Fruit fly (Drosophila melanogaster): ENCODE measurements around the gene tal-AA.

The tal-AA gene

DNA sequence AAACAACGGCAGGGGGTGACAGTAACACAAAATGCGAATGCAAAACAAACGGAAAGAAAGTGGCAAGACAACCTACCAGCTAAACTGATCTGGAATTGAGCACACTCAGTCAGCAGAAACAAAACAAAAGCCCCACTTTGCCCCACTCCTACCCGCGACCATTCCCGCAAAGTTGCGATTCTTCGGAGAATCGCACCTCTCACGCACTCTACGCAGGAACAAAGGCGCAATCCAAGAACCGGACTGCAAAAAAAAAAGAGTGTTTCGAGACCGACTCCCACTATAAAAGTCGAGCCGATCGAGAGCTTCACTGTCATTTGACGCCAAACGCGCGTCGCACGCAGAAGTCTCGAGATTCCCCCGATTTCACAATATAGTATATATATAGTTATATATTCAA, 45.7 kb upstream of the tal-AA start, which contains the start of gene Cht5 (continued):
- no peak for TF ChIP-seq CG31365 (tag; optimal IDR thresholded peaks at IDR 0.05)
- TF ChIP-seq Scr (GFP tag; IDR thresholded peaks at IDR 0.05; ENCODE audit: partially characterized antibody): no peak
- TF ChIP-seq Chrac-16 (GFP tag; optimal IDR thresholded peaks at IDR 0.05): no peak
- TF ChIP-seq CG11247 (GFP tag; IDR thresholded peaks at IDR 0.05): no peak

DNA sequence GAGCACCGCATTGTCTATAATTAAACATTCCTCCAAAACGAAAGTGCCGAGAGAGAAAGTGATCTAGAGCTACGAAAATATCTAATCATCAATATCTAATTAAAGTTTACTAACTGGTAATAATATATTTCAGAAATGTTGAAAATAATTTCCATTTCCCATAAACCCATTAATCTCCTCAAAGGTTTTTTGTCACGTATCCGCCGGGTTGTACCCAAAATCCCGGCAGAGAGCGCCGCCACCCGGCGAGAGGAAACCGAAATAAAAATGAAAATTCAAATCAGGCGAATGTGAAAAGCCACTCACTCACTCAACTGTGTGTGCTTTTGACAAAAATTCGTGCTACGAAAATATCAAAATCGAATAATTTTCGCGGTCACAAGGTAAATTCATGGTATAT, 41.7 kb upstream of the tal-AA start, which contains the start of gene CG9297:
TSS of gene CG9297 (plus strand) at position 301 of the 400 bp plus-strand sequence.
- TF ChIP-seq ci (GFP tag; IDR thresholded peaks at IDR 0.05) (no peak), CG7963 (GFP tag; IDR thresholded peaks at IDR 0.05; ENCODE audit: partially characterized antibody) (no peak), fd3F (GFP tag; optimal IDR thresholded peaks at IDR 0.05) (no peak), CG18764 (GFP tag; optimal IDR thresholded peaks at IDR 0.05) (no peak), Lhr (GFP tag; optimal IDR thresholded peaks at IDR 0.05) (no peak), pros (GFP tag; optimal IDR thresholded peaks at IDR 0.05) (no peak), CG13624 (GFP tag; optimal IDR thresholded peaks at IDR 0.05) (no peak), kni (GFP tag; optimal IDR thresholded peaks at IDR 0.05) (no peak)

DNA sequence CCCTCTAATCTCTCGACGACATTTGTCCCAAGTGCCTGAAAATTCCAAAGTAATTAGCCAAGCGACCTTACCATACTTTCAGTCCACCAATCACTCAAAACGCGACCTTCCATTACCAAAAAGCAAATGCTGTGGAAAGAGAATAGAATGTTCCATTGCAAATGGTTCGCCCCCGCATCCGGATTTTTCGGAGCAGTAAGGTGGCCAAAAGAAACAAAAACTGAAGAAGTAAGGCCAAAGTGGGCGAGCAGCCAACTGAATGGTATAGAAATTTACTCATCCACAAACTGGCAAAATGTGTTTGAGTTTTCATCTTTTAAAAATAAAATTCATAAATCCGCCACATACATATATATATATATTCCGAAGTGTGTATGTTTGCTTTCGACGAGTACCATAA, 39.6 kb upstream of the tal-AA start:
- TF ChIP-seq sr (GFP tag; IDR thresholded peaks at IDR 0.05) (peak; percentile 90), ranshi (GFP tag; IDR thresholded peaks at IDR 0.05) (no peak), z (GFP tag; IDR thresholded peaks at IDR 0.05) (0 out of 3 replicates have a peak, but pooled peaks have one; percentile 47), sd (tag; optimal IDR thresholded peaks at IDR 0.05) (peak; percentile 59), Ets65A (GFP tag) (peak; percentile 31)

DNA sequence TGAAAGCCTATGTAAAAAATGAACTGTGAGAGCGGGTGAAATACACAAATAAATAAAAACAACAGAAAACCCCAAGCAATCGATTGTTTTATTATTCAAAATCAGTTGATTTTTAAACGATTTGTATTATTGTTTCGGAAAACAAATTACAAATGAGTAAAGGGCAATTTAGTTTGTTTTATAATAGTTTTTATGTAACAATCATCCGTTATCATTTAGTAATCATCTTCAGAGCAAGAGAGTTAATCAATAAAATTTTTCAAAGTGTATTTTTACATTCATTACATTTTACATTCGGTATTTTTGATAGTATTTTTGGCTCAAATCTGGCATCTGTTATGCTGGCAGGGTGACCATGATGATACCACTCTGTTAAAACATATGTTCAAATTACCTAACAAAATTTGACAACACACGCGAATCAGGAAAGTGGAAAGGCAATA, 33.6 kb upstream of the tal-AA start, which contains the start of the genes CG42375 and CG9288:
TSS of gene CG42375 (plus strand) at position 384 of the 443 bp plus-strand sequence.
TSS of gene CG9288 (plus strand) at position 384 of the 443 bp plus-strand sequence.
- TF ChIP-seq dpn (GFP tag; optimal IDR thresholded peaks at IDR 0.05): peak; percentile 7 to 17
- TF ChIP-seq Bteb2 (GFP tag; optimal IDR thresholded peaks at IDR 0.05): peak; percentile 26
- peak; percentile 33 for TF ChIP-seq nmo (GFP tag; optimal IDR thresholded peaks at IDR 0.05)
- TF ChIP-seq Sox102F (GFP tag; optimal IDR thresholded peaks at IDR 0.05): peak; percentile 19
- peak; percentile 61 for TF ChIP-seq gcm (GFP tag; optimal IDR thresholded peaks at IDR 0.05)
- no peak for TF ChIP-seq CHES-1-like (GFP tag; optimal IDR thresholded peaks at IDR 0.05)
- TF ChIP-seq NK7.1 (GFP tag; optimal IDR thresholded peaks at IDR 0.05): peak; percentile 59
- peak; percentile 43 for TF ChIP-seq CG12391 (tag; optimal IDR thresholded peaks at IDR 0.05)
- TF ChIP-seq CG8359 (GFP tag; optimal IDR thresholded peaks at IDR 0.05; ENCODE audit: borderline replicate concordance): peak; percentile 58
- TF ChIP-seq CG18262 (tag; optimal IDR thresholded peaks at IDR 0.05): peak; percentile 83
- 0 out of 2 replicates have a peak, but pooled peaks have one; percentile 3 for TF ChIP-seq H2.0 (GFP tag; IDR thresholded peaks at IDR 0.05)
- no peak for TF ChIP-seq knrl (GFP tag; IDR thresholded peaks at IDR 0.05; ENCODE audit: partially characterized antibody)
- TF ChIP-seq dm (GFP tag; optimal IDR thresholded peaks at IDR 0.05): peak; percentile 4
- peak; percentile 75 for TF ChIP-seq D19A (tag; optimal IDR thresholded peaks at IDR 0.05)
- TF ChIP-seq D (optimal IDR thresholded peaks at IDR 0.05): no peak
- peak; percentile 43 for TF ChIP-seq D (GFP tag; optimal IDR thresholded peaks at IDR 0.05)
- no peak for TF ChIP-seq ssp (GFP tag; IDR thresholded peaks at IDR 0.05)
- 0 out of 3 replicates have a peak, but pooled peaks have one; percentile 33 for TF ChIP-seq jigr1 (GFP tag; IDR thresholded peaks at IDR 0.05)
- peak; percentile 77 for TF ChIP-seq Sox100B (GFP tag; optimal IDR thresholded peaks at IDR 0.05)
- TF ChIP-seq Dbx (GFP tag; IDR thresholded peaks at IDR 0.05): peak; percentile 61; the same call in 1 of the 3 replicates
- TF ChIP-seq Xrp1 (GFP tag; IDR thresholded peaks at IDR 0.05): peak; percentile 82
- peak; percentile 62 for TF ChIP-seq Max (GFP tag; optimal IDR thresholded peaks at IDR 0.05)
- peak; percentile 80 for TF ChIP-seq CG2712 (tag; optimal IDR thresholded peaks at IDR 0.05)
- TF ChIP-seq Pdp1 (GFP tag; optimal IDR thresholded peaks at IDR 0.05): peak; percentile 47 to 97
- peak in 1 of 2 experiments; percentile 24 for TF ChIP-seq Hr78 (GFP tag; optimal IDR thresholded peaks at IDR 0.05)
- peak; percentile 92 for TF ChIP-seq Med (GFP tag)
- TF ChIP-seq Nf-YA (GFP tag; IDR thresholded peaks at IDR 0.05): 0 out of 2 replicates have a peak, but pooled peaks have one; percentile 52
- peak; percentile 61 for TF ChIP-seq BtbVII (GFP tag; optimal IDR thresholded peaks at IDR 0.05)
- TF ChIP-seq Dek (tag; optimal IDR thresholded peaks at IDR 0.05): peak; percentile 18
